Worm (Caenorhabditis elegans): Measurements from ENCODE around the gene ZK742.4.

DNA sequence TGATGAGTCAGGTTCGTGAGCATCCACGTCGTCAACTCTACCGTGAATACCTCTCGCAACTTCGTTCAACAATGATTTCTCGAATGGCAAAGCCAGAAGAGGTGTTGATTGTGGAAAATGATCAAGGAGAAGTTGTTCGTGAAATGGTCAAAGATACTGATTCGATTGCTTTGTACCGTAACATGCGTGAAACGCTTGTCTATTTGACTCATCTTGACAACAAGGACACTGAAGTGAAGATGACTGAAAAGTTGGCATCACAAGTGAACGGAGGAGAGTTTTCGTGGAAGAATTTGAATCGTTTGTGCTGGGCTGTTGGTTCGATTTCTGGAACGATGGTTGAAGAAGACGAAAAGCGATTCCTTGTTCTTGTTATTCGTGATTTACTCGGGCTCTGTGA is 5.0 kb downstream of the ZK742.4 start:
- TF ChIP-seq ama-1 (optimal IDR thresholded peaks at IDR 0.05) (no peak), pes-1 (GFP tag; IDR thresholded peaks at IDR 0.05) (no peak), flt-1 (GFP tag; IDR thresholded peaks at IDR 0.05) (no peak), scrt-1 (GFP tag; IDR thresholded peaks at IDR 0.05) (no peak), ets-7 (tag; optimal IDR thresholded peaks at IDR 0.05) (no peak), sea-1 (GFP tag; conservative IDR thresholded peaks at IDR 0.05) (no peak)

All from whole organism, early embryonic.